Worm (Caenorhabditis elegans) whole organism, young adult: ENCODE data around the gene Y54G2A.40.

Experiments
- B0261.1 ChIP-seq: sonication (generic microtip); optimal IDR thresholded peaks from 2 replicates; lab custom pipeline; 2016; ENCODE audit warnings: mild to moderate bottlenecking, missing genetic modification characterization, moderate library complexity, missing compliant biosample characterization
- F23B12.7 ChIP-seq: sonication (generic microtip); optimal IDR thresholded peaks from 2 replicates; lab custom pipeline; 2017; ENCODE audit warnings: missing genetic modification characterization, mild to moderate bottlenecking, missing compliant biosample characterization, antibody characterized with exemption, moderate library complexity; ENCODE audit not compliant: insufficient read depth
- F33H1.4 ChIP-seq: fragments of 200-800 bp; sonication (Bioruptor generic); IDR thresholded peaks from 2 replicates; pipeline ENCODE4 v1.3.6; 2022; ENCODE audit warnings: missing genetic modification reagents, missing genetic modification characterization, missing compliant biosample characterization
- F37B4.10 ChIP-seq: fragments of 200-800 bp; sonication (Bioruptor generic); IDR thresholded peaks from 2 replicates; pipeline ENCODE4 v1.3.6; 2022; ENCODE audit warnings: missing genetic modification characterization, missing compliant biosample characterization
- F39B2.1 ChIP-seq: fragments of 200-800 bp; sonication (Bioruptor generic); IDR thresholded peaks from 2 replicates; pipeline ENCODE4 v1.3.6; 2022; ENCODE audit warnings: missing genetic modification reagents, missing genetic modification characterization, missing compliant biosample characterization
- F57A8.1 ChIP-seq: fragments of 200-800 bp; sonication (Bioruptor generic); optimal IDR thresholded peaks from 2 replicates; lab custom pipeline; 2018; ENCODE audit warnings: mild to moderate bottlenecking, missing genetic modification characterization, moderate library complexity, missing compliant biosample characterization
- K11D2.4 ChIP-seq: fragments of 200-800 bp; sonication (Bioruptor generic); IDR thresholded peaks from 2 replicates; pipeline ENCODE4 v1.3.6; 2022; ENCODE audit warnings: missing genetic modification reagents, missing genetic modification characterization, missing compliant biosample characterization
- K12H6.12 ChIP-seq: fragments of 200-800 bp; sonication (Bioruptor generic); optimal IDR thresholded peaks from 2 replicates; lab custom pipeline; 2018; ENCODE audit warnings: mild to moderate bottlenecking, missing genetic modification characterization, missing compliant biosample characterization
- T26A5.8 ChIP-seq: sonication (generic microtip); optimal IDR thresholded peaks from 2 replicates; lab custom pipeline; 2016; ENCODE audit warnings: missing genetic modification characterization, missing compliant biosample characterization
- Y53F4B.3 ChIP-seq: fragments of 200-800 bp; sonication (Bioruptor generic); IDR thresholded peaks from 2 replicates; pipeline ENCODE4 v1.3.6; 2022; ENCODE audit warnings: missing genetic modification reagents, missing genetic modification characterization, missing compliant biosample characterization
- Y56A3A.18 ChIP-seq: fragments of 200-800 bp; sonication (Bioruptor generic); IDR thresholded peaks from 2 replicates; pipeline ENCODE4 v1.3.6; 2022; ENCODE audit warnings: missing genetic modification reagents, missing genetic modification characterization, missing compliant biosample characterization
- Y67H2A.10 ChIP-seq: fragments of 200-800 bp; sonication (Bioruptor generic); conservative IDR thresholded peaks from 2 replicates; pipeline ENCODE4 v1.3.6; 2022; ENCODE audit warnings: missing genetic modification reagents, missing genetic modification characterization, missing compliant biosample characterization
- Y95B8A.8 ChIP-seq: fragments of 200-800 bp; sonication (Bioruptor generic); IDR thresholded peaks from 2 replicates; pipeline ENCODE4 v1.3.6; 2022; ENCODE audit warnings: missing genetic modification reagents, missing genetic modification characterization, missing compliant biosample characterization
- aptf-2 ChIP-seq: fragments of 200-800 bp; sonication (Bioruptor generic); conservative IDR thresholded peaks from 2 replicates; pipeline ENCODE4 v1.3.6; 2022; ENCODE audit warnings: missing genetic modification reagents, missing genetic modification characterization, missing compliant biosample characterization
- atf-7 ChIP-seq: sonication (generic microtip); optimal IDR thresholded peaks from 2 replicates; lab custom pipeline; 2017; ENCODE audit warnings: mild to moderate bottlenecking, missing genetic modification characterization, missing compliant biosample characterization
- bed-2 ChIP-seq: fragments of 200-800 bp; sonication (Bioruptor generic); IDR thresholded peaks from 2 replicates; pipeline ENCODE4 v1.3.6; 2022; ENCODE audit warnings: missing genetic modification reagents, missing genetic modification characterization, missing compliant biosample characterization
- ceh-27 ChIP-seq: fragments of 200-800 bp; sonication (Bioruptor generic); optimal IDR thresholded peaks from 2 replicates; lab custom pipeline; 2018; ENCODE audit warnings: mild to moderate bottlenecking, missing genetic modification characterization, moderate library complexity, missing compliant biosample characterization
- ceh-40 ChIP-seq: fragments of 200-800 bp; sonication (Bioruptor generic); IDR thresholded peaks from 2 replicates; pipeline ENCODE4 v1.3.6; 2022; ENCODE audit warnings: missing genetic modification characterization, missing compliant biosample characterization
- ceh-91 ChIP-seq: fragments of 200-800 bp; sonication (Bioruptor generic); IDR thresholded peaks from 2 replicates; pipeline ENCODE4 v1.3.6; 2022; ENCODE audit warnings: missing genetic modification reagents, missing genetic modification characterization, missing compliant biosample characterization
- chd-7 ChIP-seq: sonication (generic microtip); optimal IDR thresholded peaks from 2 replicates; lab custom pipeline; 2016; ENCODE audit warnings: mild to moderate bottlenecking, missing genetic modification characterization, moderate library complexity, missing compliant biosample characterization
- die-1 ChIP-seq: sonication (generic microtip); optimal IDR thresholded peaks from 2 replicates; lab custom pipeline; 2016; ENCODE audit warnings: missing genotype, mild to moderate bottlenecking, missing genetic modification characterization, missing compliant biosample characterization
- dpl-1 ChIP-seq: fragments of 150-350 bp; optimal IDR thresholded peaks from 2 replicates; lab custom pipeline; 2014; ENCODE audit warnings: missing biosample characterization, missing genetic modification reagents, missing genetic modification characterization
- efl-1 ChIP-seq: fragments of 150-350 bp; optimal IDR thresholded peaks from 2 replicates; lab custom pipeline; 2014; ENCODE audit warnings: missing biosample characterization, missing genetic modification reagents, missing genetic modification characterization
- egl-44 ChIP-seq: fragments of 200-800 bp; sonication (Bioruptor generic); IDR thresholded peaks from 2 replicates; pipeline ENCODE4 v1.3.6; 2022; ENCODE audit warnings: missing genetic modification reagents, missing genetic modification characterization, missing compliant biosample characterization
- egrh-3 ChIP-seq: fragments of 200-800 bp; sonication (Bioruptor generic); IDR thresholded peaks from 2 replicates; pipeline ENCODE4 v1.3.6; 2022; ENCODE audit warnings: missing genetic modification reagents, missing genetic modification characterization, missing compliant biosample characterization
- fkh-3 ChIP-seq: sonication (generic microtip); optimal IDR thresholded peaks from 2 replicates; lab custom pipeline; 2016; ENCODE audit warnings: mild to moderate bottlenecking, missing genetic modification characterization, missing compliant biosample characterization
- him-1 ChIP-seq: sonication (generic microtip); optimal IDR thresholded peaks from 2 replicates; lab custom pipeline; 2016; ENCODE audit warnings: missing genotype, missing genetic modification reagents, missing genetic modification characterization, missing compliant biosample characterization
- hlh-26 ChIP-seq: fragments of 200-800 bp; sonication (Bioruptor generic); conservative IDR thresholded peaks from 2 replicates; pipeline ENCODE4 v1.3.6; 2022; ENCODE audit warnings: missing genetic modification reagents, missing genetic modification characterization, missing compliant biosample characterization
- hmg-1.2 ChIP-seq: fragments of 200-800 bp; sonication (Bioruptor generic); IDR thresholded peaks from 2 replicates; pipeline ENCODE4 v1.3.6; 2022; ENCODE audit warnings: missing genetic modification reagents, missing genetic modification characterization, missing compliant biosample characterization
- hmg-20 ChIP-seq: fragments of 200-800 bp; sonication (Bioruptor generic); IDR thresholded peaks from 2 replicates; pipeline ENCODE4 v1.3.6; 2022; ENCODE audit warnings: missing genetic modification reagents, missing genetic modification characterization, missing compliant biosample characterization
- let-526 ChIP-seq: fragments of 200-800 bp; sonication (Bioruptor generic); IDR thresholded peaks from 2 replicates; pipeline ENCODE4 v1.3.6; 2022; ENCODE audit warnings: missing genetic modification reagents, missing genetic modification characterization, missing compliant biosample characterization
- lsl-1 ChIP-seq: fragments of 200-800 bp; sonication (Bioruptor generic); optimal IDR thresholded peaks from 2 replicates; lab custom pipeline; 2018; ENCODE audit warnings: mild to moderate bottlenecking, missing genetic modification characterization, moderate library complexity, missing compliant biosample characterization
- madf-3 ChIP-seq: fragments of 200-800 bp; sonication (Bioruptor generic); IDR thresholded peaks from 2 replicates; pipeline ENCODE4 v1.3.6; 2022; ENCODE audit warnings: missing genetic modification reagents, missing genetic modification characterization, missing compliant biosample characterization
- madf-8 ChIP-seq: fragments of 200-800 bp; sonication (Bioruptor generic); conservative IDR thresholded peaks from 2 replicates; pipeline ENCODE4 v1.3.6; 2022; ENCODE audit warnings: missing genetic modification reagents, missing genetic modification characterization, missing compliant biosample characterization
- mel-28 ChIP-seq: sonication (generic microtip); optimal IDR thresholded peaks from 2 replicates; lab custom pipeline; 2016; ENCODE audit warnings: borderline replicate concordance, mild to moderate bottlenecking, missing genetic modification characterization, missing compliant biosample characterization
- nfya-1 ChIP-seq: sonication (generic microtip); optimal IDR thresholded peaks from 2 replicates; lab custom pipeline; 2017; ENCODE audit warnings: antibody characterized with exemption, missing compliant biosample characterization, missing genetic modification characterization, borderline replicate concordance; ENCODE audit not compliant: insufficient read depth
- nfya-2 ChIP-seq: fragments of 200-800 bp; sonication (Bioruptor generic); IDR thresholded peaks from 2 replicates; pipeline ENCODE4 v1.3.6; 2022; ENCODE audit warnings: missing genetic modification reagents, missing genetic modification characterization, missing compliant biosample characterization
- nfyb-1 ChIP-seq: fragments of 200-800 bp; sonication (Bioruptor generic); IDR thresholded peaks from 2 replicates; pipeline ENCODE4 v1.3.6; 2022; ENCODE audit warnings: missing genetic modification reagents, missing genetic modification characterization, missing compliant biosample characterization
- rec-8 ChIP-seq, 2 experiments: sonication (generic microtip); optimal IDR thresholded peaks; 2 replicates each; lab custom pipeline; 2016; ENCODE audit warnings: mild to moderate bottlenecking in 2 of 2, missing genetic modification characterization in 2 of 2, missing genetic modification reagents in 2 of 2, missing genotype in 2 of 2, missing biosample characterization in 1 of 2, missing compliant biosample characterization in 1 of 2, moderate library complexity in 1 of 2
- repo-1 ChIP-seq: sonication (generic microtip); optimal IDR thresholded peaks from 2 replicates; lab custom pipeline; 2017; ENCODE audit warnings: mild to moderate bottlenecking, missing genetic modification characterization, missing compliant biosample characterization
- snpc-1.3 ChIP-seq: sonication (generic microtip); optimal IDR thresholded peaks from 2 replicates; lab custom pipeline; 2017; ENCODE audit warnings: missing genetic modification characterization, mild to moderate bottlenecking, missing compliant biosample characterization, antibody characterized with exemption, moderate library complexity, missing genotype, missing genetic modification reagents; ENCODE audit not compliant: insufficient read depth
- snpc-4 ChIP-seq, 5 experiments: fragments of 150-350 bp in 1 of 5; sonication (generic microtip) in 4 of 5; optimal IDR thresholded peaks; 2 replicates each; lab custom pipeline; 2014 to 2018; ENCODE audit warnings: missing genetic modification characterization in 5 of 5, missing biosample characterization in 3 of 5, antibody characterized with exemption in 2 of 5, mild to moderate bottlenecking in 2 of 5, missing compliant biosample characterization in 2 of 5, missing genotype in 2 of 5, moderate library complexity in 2 of 5, missing genetic modification reagents in 1 of 5
- sptf-2 ChIP-seq: fragments of 200-800 bp; sonication (Bioruptor generic); optimal IDR thresholded peaks from 2 replicates; lab custom pipeline; 2018; ENCODE audit warnings: mild to moderate bottlenecking, missing genetic modification characterization, missing compliant biosample characterization
- tbx-9 ChIP-seq: sonication (generic microtip); optimal IDR thresholded peaks from 2 replicates; lab custom pipeline; 2016; ENCODE audit warnings: borderline replicate concordance, missing genetic modification characterization, inconsistent platforms, missing compliant biosample characterization
- xnd-1 ChIP-seq: sonication (generic microtip); optimal IDR thresholded peaks from 2 replicates; lab custom pipeline; 2016; ENCODE audit warnings: missing genotype, missing genetic modification reagents, missing genetic modification characterization, missing compliant biosample characterization
- ztf-18 ChIP-seq: sonication (generic microtip); optimal IDR thresholded peaks from 2 replicates; lab custom pipeline; 2016; ENCODE audit warnings: missing genotype, mild to moderate bottlenecking, missing genetic modification characterization, missing compliant biosample characterization
- ztf-28 ChIP-seq: fragments of 200-800 bp; sonication (Bioruptor generic); IDR thresholded peaks from 2 replicates; pipeline ENCODE4 v1.3.6; 2022; ENCODE audit warnings: missing genetic modification reagents, missing genetic modification characterization, missing compliant biosample characterization

Y54G2A.40 gene

DNA sequence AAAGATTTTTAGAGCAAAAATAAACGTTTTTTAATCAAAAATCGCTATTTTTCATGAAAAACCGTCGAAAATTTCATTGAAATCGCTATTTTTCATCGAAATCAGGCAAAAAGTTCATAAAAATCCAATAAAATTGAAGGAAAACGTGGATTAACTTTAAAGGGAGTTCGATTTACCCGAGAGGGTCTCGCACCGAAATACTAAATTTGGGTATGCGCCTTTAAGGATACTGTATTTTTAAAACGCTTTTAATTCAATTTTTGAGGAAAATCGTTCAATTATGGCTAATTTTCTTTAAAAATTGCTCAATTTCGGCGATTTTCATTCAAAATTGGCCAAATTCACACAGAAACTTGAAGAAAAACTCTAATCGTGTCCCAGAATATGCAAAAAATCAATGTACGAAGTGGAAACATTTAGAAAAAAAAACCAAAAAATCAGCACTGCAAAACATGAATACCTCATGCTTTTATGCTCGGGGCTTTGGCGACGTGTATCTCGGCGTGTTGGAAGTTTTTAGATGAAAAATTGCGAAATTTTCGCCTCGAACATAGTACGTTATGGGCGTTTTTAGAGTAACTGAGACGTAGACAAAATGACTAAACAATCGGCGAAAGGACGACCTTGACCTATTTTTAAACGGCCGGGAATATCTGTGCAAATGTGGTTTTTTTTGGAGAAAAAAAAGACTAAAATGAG lies 46.7 kb downstream of the Y54G2A.40 start (continued):
- no peak for TF ChIP-seq chd-7 (tag; lab: Kevin White, UChicago)
- no peak for TF ChIP-seq Y53F4B.3 (GFP tag; lab: Robert Waterston, UW)
- TF ChIP-seq T26A5.8 (tag; lab: Kevin White, UChicago), result no peak
- TF ChIP-seq bed-2 (GFP tag; lab: Robert Waterston, UW), result no peak
- TF ChIP-seq hlh-26, result no peak
- 0 out of 2 replicates have a peak, but pooled peaks have one; percentile 33 for TF ChIP-seq ztf-28
- TF ChIP-seq ceh-40 (GFP tag; lab: Robert Waterston, UW), result no peak
- no peak for TF ChIP-seq madf-8 (GFP tag; lab: Robert Waterston, UW)
- no peak for TF ChIP-seq B0261.1 (tag; lab: Kevin White, UChicago)
- no peak for TF ChIP-seq F37B4.10 (GFP tag; lab: Robert Waterston, UW)
- TF ChIP-seq K12H6.12, result no peak
- TF ChIP-seq rec-8 (tag; optimal IDR thresholded peaks at IDR 0.05; lab: Kevin White, UChicago), result no peak
- TF ChIP-seq F57A8.1 (GFP tag; lab: Kevin White, UChicago), result no peak
- no peak for TF ChIP-seq K11D2.4 (GFP tag; lab: Robert Waterston, UW)
- TF ChIP-seq efl-1, result peak; percentile 3
- TF ChIP-seq Y56A3A.18 (GFP tag; lab: Robert Waterston, UW), result no peak
- no peak for TF ChIP-seq atf-7 (tag; lab: Kevin White, UChicago)
- TF ChIP-seq F23B12.7, result no peak
- no peak for TF ChIP-seq ceh-91
- TF ChIP-seq him-1, result no peak
- no peak for TF ChIP-seq tbx-9 (tag; lab: Kevin White, UChicago)
- no peak for TF ChIP-seq nfyb-1
- no peak for TF ChIP-seq egl-44
- TF ChIP-seq mel-28 (tag; lab: Kevin White, UChicago), result no peak
- TF ChIP-seq ceh-27 (GFP tag; lab: Kevin White, UChicago), result no peak
- no peak for TF ChIP-seq snpc-4 (GFP tag; optimal IDR thresholded peaks at IDR 0.05; lab: Kevin White, UChicago)
- no peak for TF ChIP-seq snpc-4 (tag; optimal IDR thresholded peaks at IDR 0.05; lab: Kevin White, UChicago)
- no peak for TF ChIP-seq nfya-1 (tag; lab: Kevin White, UChicago)
- no peak for TF ChIP-seq hmg-1.2 (GFP tag; lab: Robert Waterston, UW)
- no peak for TF ChIP-seq Y67H2A.10 (GFP tag; lab: Robert Waterston, UW)
- no peak for TF ChIP-seq Y95B8A.8
- no peak for TF ChIP-seq egrh-3 (GFP tag; lab: Robert Waterston, UW)
- no peak for TF ChIP-seq madf-3
- TF ChIP-seq aptf-2 (GFP tag; lab: Robert Waterston, UW), result no peak
- no peak for TF ChIP-seq snpc-1.3 (tag; lab: Kevin White, UChicago)
- no peak for TF ChIP-seq repo-1 (tag; lab: Kevin White, UChicago)
- peak; percentile 87 for TF ChIP-seq F33H1.4 (GFP tag; lab: Robert Waterston, UW)
- no peak for TF ChIP-seq F39B2.1 (GFP tag; lab: Robert Waterston, UW)
- no peak for TF ChIP-seq dpl-1 (GFP tag; lab: Kevin White, UChicago)
- no peak for TF ChIP-seq hmg-20 (GFP tag; lab: Robert Waterston, UW)
- TF ChIP-seq lsl-1 (GFP tag; lab: Kevin White, UChicago), result peak; percentile 77
- no peak for TF ChIP-seq die-1 (tag; lab: Kevin White, UChicago)
- TF ChIP-seq xnd-1, result peak; percentile 40
- no peak for TF ChIP-seq nfya-2
- no peak for TF ChIP-seq sptf-2 (GFP tag; lab: Kevin White, UChicago)
- TF ChIP-seq ztf-18 (tag; lab: Kevin White, UChicago), result no peak
- no peak for TF ChIP-seq fkh-3 (tag; lab: Kevin White, UChicago)
- TF ChIP-seq let-526 (GFP tag; lab: Robert Waterston, UW), result no peak
